Worm (Caenorhabditis elegans): Measurements from ENCODE around the gene F55A11.8.

- TF ChIP-seq flt-1 (GFP tag; IDR thresholded peaks at IDR 0.05), result no peak
- no peak for TF ChIP-seq med-1 (GFP tag; optimal IDR thresholded peaks at IDR 0.05; ENCODE audit: insufficient read depth)
- no peak for TF ChIP-seq cog-1 (tag; optimal IDR thresholded peaks at IDR 0.05)
- no peak for TF ChIP-seq T22C8.4 (GFP tag; IDR thresholded peaks at IDR 0.05)
- TF ChIP-seq ztf-29 (GFP tag; IDR thresholded peaks at IDR 0.05), result no peak
- TF ChIP-seq klf-2 (GFP tag; conservative IDR thresholded peaks at IDR 0.05), result no peak
- no peak for TF ChIP-seq tab-1 (GFP tag; IDR thresholded peaks at IDR 0.05)
Observed at ce11 chrV:11769646-11770045, 18.3 kb upstream of the F55A11.8 start.

Data from whole organism, midembryonic.